Worm (Caenorhabditis elegans): ENCODE measurements around the gene K09F6.13.

DNA sequence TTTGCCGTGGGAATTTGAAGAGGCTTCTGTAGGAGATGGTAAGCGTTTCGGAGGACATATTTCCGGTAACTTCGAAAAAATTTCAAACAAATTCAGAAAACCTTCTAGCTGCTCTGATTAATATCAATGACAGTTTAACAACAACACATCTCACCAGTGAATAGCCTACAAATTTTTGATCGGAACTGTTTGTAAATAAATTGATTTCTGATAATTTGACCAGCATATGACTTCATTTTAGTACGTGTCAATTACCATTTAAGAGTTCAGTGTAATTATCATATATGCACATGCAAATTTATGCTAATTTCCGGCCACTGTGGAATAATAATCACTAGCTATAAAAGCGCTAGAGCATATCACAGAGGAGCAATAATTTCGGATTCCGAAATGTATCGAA lies 36.0 kb downstream of the K09F6.13 start, which contains the start of gene ZK1240.11:
- no peak for TF ChIP-seq flt-1 (GFP tag; IDR thresholded peaks at IDR 0.05)
- no peak for TF ChIP-seq ama-1 (optimal IDR thresholded peaks at IDR 0.05)
- no peak for TF ChIP-seq ceh-36 (tag; optimal IDR thresholded peaks at IDR 0.05)
- no peak for TF ChIP-seq F13C5.2 (tag; optimal IDR thresholded peaks at IDR 0.05)
- no peak for TF ChIP-seq ceh-13 (GFP tag; optimal IDR thresholded peaks at IDR 0.05)
- no peak for TF ChIP-seq hmbx-1 (tag; optimal IDR thresholded peaks at IDR 0.05)
- no peak for TF ChIP-seq hmg-4 (GFP tag; optimal IDR thresholded peaks at IDR 0.05)
- TF ChIP-seq sea-1 (GFP tag; conservative IDR thresholded peaks at IDR 0.05), result no peak
- TF ChIP-seq tbx-11 (GFP tag; IDR thresholded peaks at IDR 0.05), result no peak
- TF ChIP-seq B0310.2 (tag; optimal IDR thresholded peaks at IDR 0.05), result no peak
- TF ChIP-seq scrt-1 (GFP tag; IDR thresholded peaks at IDR 0.05), result no peak
- no peak for TF ChIP-seq ets-7 (tag; optimal IDR thresholded peaks at IDR 0.05)
- no peak for TF ChIP-seq tbx-37 (GFP tag; conservative IDR thresholded peaks at IDR 0.05)
- TF ChIP-seq tra-4 (tag; optimal IDR thresholded peaks at IDR 0.05), result no peak

All from whole organism, early embryonic.